Fruit fly (Drosophila melanogaster) whole organism, wandering third instar larva: ENCODE measurements around the gene mdu.
A peak's percentile ranks its signal among the peaks of the same experiment; 100 is the strongest.

Experiments used
- Abd-B ChIP-seq: fragments of >200 bp; optimal IDR thresholded peaks from 2 replicates; lab custom pipeline; 2017; ENCODE audit warnings: missing biosample characterization, missing genetic modification characterization
- CG32264 ChIP-seq: fragments of 200-800 bp; sonication (Bioruptor generic); optimal IDR thresholded peaks from 2 replicates; lab custom pipeline; 2016; ENCODE audit warnings: missing biosample characterization, missing genetic modification characterization
- CG9705 ChIP-seq: fragments of 200-800 bp; sonication (Bioruptor generic); optimal IDR thresholded peaks from 2 replicates; lab custom pipeline; 2018; ENCODE audit warnings: missing biosample characterization, mild to moderate bottlenecking, missing genetic modification characterization
- CrebA ChIP-seq: fragments of 200-800 bp; sonication (Bioruptor generic); optimal IDR thresholded peaks from 2 replicates; lab custom pipeline; 2016; ENCODE audit warnings: missing biosample characterization, mild to moderate bottlenecking, missing genetic modification characterization, borderline replicate concordance
- Dfd ChIP-seq: fragments of >200 bp; optimal IDR thresholded peaks from 2 replicates; lab custom pipeline; 2017; ENCODE audit warnings: missing biosample characterization, missing genetic modification characterization
- Dif ChIP-seq: fragments of 200-275, 200-300 bp; sonication (Bioruptor generic); optimal IDR thresholded peaks from 2 replicates; lab custom pipeline; 2018; ENCODE audit warnings: missing biosample characterization, missing genetic modification characterization; ENCODE audit not compliant: partially characterized antibody
- GATAd ChIP-seq: sonication (Bioruptor generic); optimal IDR thresholded peaks from 2 replicates; lab custom pipeline; 2016; ENCODE audit warnings: missing biosample characterization, missing genetic modification characterization
- HLH106 ChIP-seq: fragments of 200-800 bp; optimal IDR thresholded peaks from 3 replicates; lab custom pipeline; 2019; ENCODE audit warnings: missing biosample characterization, mild to moderate bottlenecking, missing genetic modification characterization, moderate library complexity
- Hnf4 ChIP-seq: fragments of 200-800 bp; sonication (Bioruptor generic); optimal IDR thresholded peaks from 2 replicates; lab custom pipeline; 2016; ENCODE audit warnings: missing biosample characterization, mild to moderate bottlenecking, missing genetic modification characterization
- Hr78 ChIP-seq: fragments of >200 bp; optimal IDR thresholded peaks from 2 replicates; lab custom pipeline; 2017; ENCODE audit warnings: missing biosample characterization, missing genetic modification characterization
- Jra ChIP-seq: sonication (Bioruptor generic); optimal IDR thresholded peaks from 2 replicates; lab custom pipeline; 2016; ENCODE audit warnings: missing biosample characterization, missing genetic modification characterization
- Mio ChIP-seq: sonication (Bioruptor generic); optimal IDR thresholded peaks from 2 replicates; lab custom pipeline; 2016; ENCODE audit warnings: missing biosample characterization, missing genetic modification characterization
- Myc ChIP-seq: fragments of >200 bp; optimal IDR thresholded peaks from 2 replicates; lab custom pipeline; 2017
- N ChIP-seq: fragments of >200 bp; optimal IDR thresholded peaks from 2 replicates; lab custom pipeline; 2018; ENCODE audit warnings: missing biosample characterization, missing external identifiers, missing genetic modification characterization
- OdsH ChIP-seq: fragments of 200-800 bp; sonication (Bioruptor generic); optimal IDR thresholded peaks from 2 replicates; lab custom pipeline; 2016; ENCODE audit warnings: missing biosample characterization, mild to moderate bottlenecking, missing genetic modification characterization
- Rel ChIP-seq, 2 experiments: fragments of 200-800 bp; sonication (Bioruptor generic) in 1 of 2; optimal IDR thresholded peaks; 2 replicates in 1 of 2; 3 replicates in 1 of 2; lab custom pipeline; 2016 to 2019; ENCODE audit warnings: mild to moderate bottlenecking in 2 of 2, missing biosample characterization in 2 of 2, missing genetic modification characterization in 2 of 2, moderate library complexity in 1 of 2
- Sp1 ChIP-seq: fragments of 200-800 bp; sonication (Bioruptor generic); optimal IDR thresholded peaks from 3 replicates; lab custom pipeline; 2019; ENCODE audit warnings: missing biosample characterization, mild to moderate bottlenecking, missing genetic modification characterization, moderate library complexity
- Vsx2 ChIP-seq: fragments of 200-300, 225-300 bp; sonication (Bioruptor generic); optimal IDR thresholded peaks from 2 replicates; lab custom pipeline; 2018; ENCODE audit warnings: missing biosample characterization, missing genetic modification characterization; ENCODE audit not compliant: partially characterized antibody
- br ChIP-seq: fragments of 200-800 bp; sonication (Bioruptor generic); optimal IDR thresholded peaks from 2 replicates; lab custom pipeline; 2016; ENCODE audit warnings: missing biosample characterization, missing genetic modification characterization
- brk ChIP-seq: fragments of 200-800 bp; sonication (Bioruptor generic); optimal IDR thresholded peaks from 2 replicates; lab custom pipeline; 2016; ENCODE audit warnings: missing biosample characterization, mild to moderate bottlenecking, missing genetic modification characterization
- dl ChIP-seq, 2 experiments: fragments of 175-275, 200-275 bp in 1 of 2; fragments of 200-275 bp in 1 of 2; sonication (Bioruptor generic); optimal IDR thresholded peaks; lab custom pipeline; 2018; ENCODE audit warnings: mild to moderate bottlenecking in 2 of 2, missing biosample characterization in 2 of 2, missing genetic modification characterization in 2 of 2, moderate library complexity in 2 of 2; ENCODE audit not compliant: partially characterized antibody in 2 of 2, insufficient read depth in 1 of 2
- dmrt93B ChIP-seq: fragments of 200-800 bp; sonication (Bioruptor generic); optimal IDR thresholded peaks from 2 replicates; lab custom pipeline; 2018; ENCODE audit warnings: missing biosample characterization, mild to moderate bottlenecking, missing genetic modification characterization
- ey ChIP-seq: fragments of 200-800 bp; sonication (Bioruptor generic); optimal IDR thresholded peaks from 2 replicates; lab custom pipeline; 2016; ENCODE audit warnings: missing biosample characterization, missing genetic modification characterization
- foxo ChIP-seq, 2 experiments: fragments of 200-800 bp; sonication (Bioruptor generic); optimal IDR thresholded peaks; 2 replicates in 1 of 2; 3 replicates in 1 of 2; lab custom pipeline; 2016 to 2017; ENCODE audit warnings: missing biosample characterization in 2 of 2, missing genetic modification characterization in 2 of 2
- fru ChIP-seq: fragments of 200-800 bp; sonication (Bioruptor generic); optimal IDR thresholded peaks from 3 replicates; lab custom pipeline; 2016; ENCODE audit warnings: missing biosample characterization, mild to moderate bottlenecking, missing genetic modification characterization
- h ChIP-seq: fragments of 200-800 bp; sonication (Bioruptor generic); optimal IDR thresholded peaks from 3 replicates; lab custom pipeline; 2016; ENCODE audit warnings: missing biosample characterization, mild to moderate bottlenecking, missing genetic modification characterization
- jim ChIP-seq: fragments of 175-275, 200-325 bp; sonication (Bioruptor generic); optimal IDR thresholded peaks from 2 replicates; lab custom pipeline; 2016; ENCODE audit warnings: missing biosample characterization, mild to moderate bottlenecking, missing genetic modification characterization
- lola ChIP-seq: fragments of >200 bp; optimal IDR thresholded peaks from 2 replicates; lab custom pipeline; 2017; ENCODE audit warnings: missing biosample characterization, missing genetic modification characterization
- pan ChIP-seq: fragments of >200 bp; optimal IDR thresholded peaks from 2 replicates; lab custom pipeline; 2017
- psq ChIP-seq: fragments of 200-800 bp; sonication (Bioruptor generic); optimal IDR thresholded peaks from 3 replicates; lab custom pipeline; 2017; ENCODE audit warnings: missing biosample characterization, mild to moderate bottlenecking, missing genetic modification characterization, moderate library complexity
- rgr ChIP-seq: fragments of 200-800 bp; sonication (Bioruptor generic); optimal IDR thresholded peaks from 3 replicates; lab custom pipeline; 2016; ENCODE audit warnings: missing biosample characterization, mild to moderate bottlenecking, missing genetic modification characterization
- sage ChIP-seq: fragments of 200-800 bp; sonication (Bioruptor generic); optimal IDR thresholded peaks from 2 replicates; lab custom pipeline; 2016; ENCODE audit warnings: missing biosample characterization, mild to moderate bottlenecking, missing genetic modification characterization
- sv ChIP-seq: fragments of 200-800 bp; sonication (Bioruptor generic); optimal IDR thresholded peaks from 3 replicates; lab custom pipeline; 2016; ENCODE audit warnings: missing biosample characterization, missing genetic modification characterization
- tai ChIP-seq: sonication (Bioruptor generic); optimal IDR thresholded peaks from 2 replicates; lab custom pipeline; 2016; ENCODE audit warnings: missing biosample characterization, missing genetic modification characterization
- usp ChIP-seq: fragments of >200 bp; optimal IDR thresholded peaks from 2 replicates; lab custom pipeline; 2017; ENCODE audit warnings: missing biosample characterization, missing genetic modification characterization

Gene mdu

DNA sequence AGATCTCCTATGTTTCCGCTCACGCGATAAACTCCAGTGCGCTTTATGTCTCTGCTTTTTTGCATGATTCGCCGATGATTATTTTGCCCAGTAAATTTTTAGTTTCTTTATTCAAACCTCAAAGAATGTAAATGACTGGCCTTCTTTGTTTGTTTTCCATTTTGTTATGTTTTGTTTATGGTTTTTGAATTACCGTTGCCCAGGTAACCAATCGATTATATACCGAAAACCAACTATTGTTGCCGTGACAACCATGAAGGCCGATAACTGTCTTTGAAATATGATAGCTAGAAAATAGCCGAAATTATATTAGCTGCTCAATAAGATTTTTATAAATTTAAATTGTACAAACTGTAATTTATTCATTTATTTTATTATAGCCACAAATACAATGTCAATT is 491 bp upstream of the mdu start, which contains the start of gene Mks1:
Gene Mks1 (minus strand): TSS at position 101 of the 400 bp plus-strand sequence.
- TF ChIP-seq Dif (GFP tag; lab: Kevin White, UChicago): no peak
- TF ChIP-seq psq (GFP tag; lab: Kevin White, UChicago): no peak
- TF ChIP-seq Hr78: no peak
- no peak for TF ChIP-seq pan (lab: Kevin White, UChicago)
- TF ChIP-seq sage: no peak
- no peak for TF ChIP-seq CG9705 (GFP tag; lab: Kevin White, UChicago)
- TF ChIP-seq usp (GFP tag; lab: Kevin White, UChicago): no peak
- TF ChIP-seq OdsH (GFP tag; lab: Kevin White, UChicago): no peak
- TF ChIP-seq Hnf4 (GFP tag; lab: Kevin White, UChicago): no peak
- no peak for TF ChIP-seq jim (GFP tag; lab: Kevin White, UChicago)
- no peak for TF ChIP-seq brk (GFP tag; lab: Kevin White, UChicago)
- TF ChIP-seq foxo (GFP tag; optimal IDR thresholded peaks at IDR 0.05; lab: Kevin White, UChicago): no peak
- no peak for TF ChIP-seq Abd-B (GFP tag; lab: Kevin White, UChicago)
- TF ChIP-seq N: no peak
- no peak for TF ChIP-seq sv (GFP tag; lab: Kevin White, UChicago)
- no peak for TF ChIP-seq br (GFP tag; lab: Kevin White, UChicago)
- no peak for TF ChIP-seq h (GFP tag; lab: Kevin White, UChicago)
- TF ChIP-seq fru: no peak
- TF ChIP-seq ey (GFP tag; lab: Kevin White, UChicago): no peak

DNA sequence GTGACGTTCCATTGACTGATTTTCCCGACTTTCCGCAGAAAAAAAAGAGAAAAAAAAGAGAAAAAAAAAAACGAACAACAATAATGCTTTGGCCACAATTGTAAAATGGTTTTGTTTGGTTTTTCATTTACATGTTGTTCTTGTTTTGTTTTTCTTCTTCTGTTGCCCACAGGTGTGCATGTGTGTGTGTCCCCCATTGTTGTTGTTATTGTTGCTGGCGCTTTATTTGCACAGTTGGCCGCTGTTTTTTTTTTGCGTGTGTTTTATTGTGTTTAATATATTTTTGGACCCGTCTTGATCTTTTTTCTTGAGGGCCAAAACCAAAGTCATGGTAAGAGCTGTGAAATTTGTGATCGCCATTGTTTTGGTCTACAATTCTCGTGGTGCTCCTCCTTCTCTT is 1.1 kb downstream of the mdu start:
- TF ChIP-seq h (GFP tag; lab: Kevin White, UChicago) (no peak), Hr78 (no peak), Sp1 (GFP tag; lab: Kevin White, UChicago) (no peak), Hnf4 (GFP tag; lab: Kevin White, UChicago) (no peak), jim (GFP tag; lab: Kevin White, UChicago) (no peak), GATAd (GFP tag; lab: Kevin White, UChicago) (no peak), sv (GFP tag; lab: Kevin White, UChicago) (no peak), Dfd (GFP tag; lab: Kevin White, UChicago) (no peak), N (no peak), CG32264 (GFP tag; lab: Kevin White, UChicago) (no peak)

DNA sequence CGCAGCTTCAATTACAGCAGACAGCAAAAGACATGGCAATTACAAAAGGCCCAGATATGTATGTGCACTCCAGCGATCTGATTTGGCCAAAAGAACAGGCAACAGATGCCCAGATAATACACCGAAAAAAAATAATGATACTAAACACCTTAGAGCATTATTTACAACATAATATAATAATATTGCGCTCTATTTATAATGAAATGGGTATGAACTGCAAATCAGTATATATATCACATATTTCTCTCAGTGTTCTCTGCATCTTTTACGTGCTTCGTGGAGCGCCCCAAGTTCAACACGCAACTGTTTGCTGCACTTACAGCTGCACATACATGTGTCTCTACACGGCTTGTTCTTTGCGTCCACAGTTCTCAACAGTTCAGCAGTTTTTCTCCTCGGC is 10.6 kb downstream of the mdu start:
- TF ChIP-seq sage (no peak), fru (peak; percentile 73), br (GFP tag; lab: Kevin White, UChicago) (peak; percentile 3), Myc (lab: Kevin White, UChicago) (no peak), rgr (GFP tag; lab: Kevin White, UChicago) (peak; percentile 44), psq (GFP tag; lab: Kevin White, UChicago) (peak; percentile 37), Sp1 (GFP tag; lab: Kevin White, UChicago) (peak; percentile 70), CG9705 (GFP tag; lab: Kevin White, UChicago) (no peak), foxo (GFP tag; optimal IDR thresholded peaks at IDR 0.05; lab: Kevin White, UChicago) (peak in 1 of 2 experiments; percentile 77), h (GFP tag; lab: Kevin White, UChicago) (peak; percentile 33), HLH106 (tag; lab: Kevin White, UChicago) (peak; percentile 75)

DNA sequence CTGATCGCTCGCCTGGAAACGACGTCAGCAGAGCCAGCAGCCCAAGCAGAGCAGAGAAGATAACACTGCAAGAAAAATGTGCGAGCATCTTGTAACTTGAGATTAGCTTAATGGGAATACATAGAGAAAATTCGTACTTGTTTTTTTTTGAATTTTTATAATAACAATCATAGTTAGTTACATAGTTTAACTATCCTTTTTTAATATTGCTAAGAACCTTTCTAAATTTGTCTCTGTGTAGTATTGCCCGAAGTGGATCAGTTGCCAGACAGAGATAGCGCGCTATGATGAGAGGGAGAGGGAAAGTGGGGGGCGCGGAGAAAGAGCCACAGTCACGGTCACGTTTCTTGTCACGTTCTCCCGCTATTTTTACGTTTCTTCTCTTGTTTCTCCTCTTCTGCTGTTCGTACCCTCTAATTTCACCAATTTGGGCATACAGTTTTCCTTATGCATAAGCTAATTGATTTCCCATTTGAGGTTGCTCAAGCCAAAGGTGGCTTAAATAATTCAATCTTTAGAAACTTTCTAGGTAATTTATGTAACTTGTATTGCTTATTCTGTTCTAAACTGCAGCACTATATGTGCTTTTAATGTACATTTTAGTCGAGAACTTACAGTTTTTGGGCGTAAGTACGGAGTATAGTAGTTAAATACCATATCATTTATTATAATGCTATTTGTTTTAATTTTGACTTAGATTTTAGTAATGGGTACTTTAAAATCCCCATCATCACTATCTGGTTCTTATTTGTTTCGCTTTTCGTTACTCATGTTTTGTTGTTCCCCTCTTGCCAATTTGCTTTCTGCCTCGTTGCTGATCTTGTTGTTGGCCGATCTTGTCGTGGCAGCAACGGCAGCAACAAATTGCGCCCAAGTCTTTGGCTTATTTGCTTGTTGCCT is 14.0 kb downstream of the mdu start:
- no peak for TF ChIP-seq Vsx2 (GFP tag; lab: Kevin White, UChicago)
- TF ChIP-seq HLH106 (tag; lab: Kevin White, UChicago): peak; percentile 86
- peak; percentile 19 to 94 for TF ChIP-seq foxo (GFP tag; optimal IDR thresholded peaks at IDR 0.05; lab: Kevin White, UChicago)
- peak; percentile 95 for TF ChIP-seq Hnf4 (GFP tag; lab: Kevin White, UChicago)
- TF ChIP-seq Rel (GFP tag; optimal IDR thresholded peaks at IDR 0.05; lab: Kevin White, UChicago): peak; percentile 3
- TF ChIP-seq Rel (tag; optimal IDR thresholded peaks at IDR 0.05; lab: Kevin White, UChicago): peak; percentile 58
- TF ChIP-seq Jra (GFP tag; lab: Kevin White, UChicago): peak; percentile 87
- peak; percentile 95 for TF ChIP-seq fru
- TF ChIP-seq psq (GFP tag; lab: Kevin White, UChicago): peak; percentile 92
- no peak for TF ChIP-seq usp (GFP tag; lab: Kevin White, UChicago)
- TF ChIP-seq sage: peak; percentile 88
- TF ChIP-seq N: no peak
- no peak for TF ChIP-seq lola (GFP tag; lab: Kevin White, UChicago)
- TF ChIP-seq h (GFP tag; lab: Kevin White, UChicago): peak; percentile 96
- peak; percentile 92 for TF ChIP-seq OdsH (GFP tag; lab: Kevin White, UChicago)
- peak; percentile 46 for TF ChIP-seq Mio
- TF ChIP-seq CG32264 (GFP tag; lab: Kevin White, UChicago): peak; percentile 79
- peak; percentile 67 for TF ChIP-seq sv (GFP tag; lab: Kevin White, UChicago)
- TF ChIP-seq jim (GFP tag; lab: Kevin White, UChicago): no peak
- no peak for TF ChIP-seq dl (GFP tag; optimal IDR thresholded peaks at IDR 0.05; lab: Kevin White, UChicago; ENCODE audit: insufficient read depth in 1 of 2, partially characterized antibody in 2 of 2)
- TF ChIP-seq GATAd (GFP tag; lab: Kevin White, UChicago): peak; percentile 62
- peak; percentile 93 for TF ChIP-seq rgr (GFP tag; lab: Kevin White, UChicago)
- TF ChIP-seq Abd-B (GFP tag; lab: Kevin White, UChicago): no peak
- TF ChIP-seq brk (GFP tag; lab: Kevin White, UChicago): peak; percentile 91
- peak; percentile 83 for TF ChIP-seq tai
- TF ChIP-seq Dif (GFP tag; lab: Kevin White, UChicago): no peak
- no peak for TF ChIP-seq Myc (lab: Kevin White, UChicago)
- no peak for TF ChIP-seq Hr78
- TF ChIP-seq CG9705 (GFP tag; lab: Kevin White, UChicago): peak; percentile 84
- peak; percentile 96 for TF ChIP-seq ey (GFP tag; lab: Kevin White, UChicago)
- TF ChIP-seq Dfd (GFP tag; lab: Kevin White, UChicago): no peak
- peak; percentile 94 for TF ChIP-seq br (GFP tag; lab: Kevin White, UChicago)
- TF ChIP-seq dmrt93B (GFP tag; lab: Kevin White, UChicago): peak; percentile 87
- TF ChIP-seq pan (lab: Kevin White, UChicago): peak; percentile 31
- TF ChIP-seq CrebA: peak; percentile 35
